ENCODE assay signal across 4 fruit fly cellular contexts in the genomic region with DNA sequence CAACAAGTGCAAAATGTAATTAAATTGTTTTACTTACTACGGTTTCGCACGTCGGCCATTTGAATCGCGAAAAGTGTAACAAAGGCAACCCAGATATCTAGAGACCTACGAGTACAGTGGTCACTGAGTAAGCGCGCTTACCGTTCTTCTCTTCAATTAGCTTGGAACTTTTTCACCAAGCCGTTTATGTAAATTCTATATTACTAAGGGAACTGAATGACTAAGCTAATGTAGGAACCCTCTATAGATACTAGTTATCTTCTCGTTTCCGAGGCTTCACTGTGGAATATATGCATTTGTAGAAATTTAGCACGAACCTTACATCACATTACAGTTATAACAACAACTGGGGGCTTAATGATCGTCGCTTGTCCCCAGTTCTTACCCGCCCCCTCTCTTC.
TF ChIP-seq lines count a peak whose summit lies in the region.

No protein-coding gene starts in this region.

TF ChIP-seq in whole organism, adult, 20 proteins besides CTCF, POLR2A, EP300 and RAD21 (continued from another document):
- TF ChIP-seq ovo (GFP tag; optimal IDR thresholded peaks at IDR 0.05; lab: Kevin White, UChicago) (peak; percentile 47), CG11617 (GFP tag; optimal IDR thresholded peaks at IDR 0.05; lab: Kevin White, UChicago) (peak; percentile 45), CG5204 (GFP tag; optimal IDR thresholded peaks at IDR 0.05; lab: Kevin White, UChicago) (peak; percentile 66)

TF ChIP-seq in whole organism, embryonic, 481 proteins besides CTCF, POLR2A, EP300 and RAD21 (continued from another document and continues in another):
- TF ChIP-seq caup (GFP tag; optimal IDR thresholded peaks at IDR 0.05; lab: Kevin White, UChicago; ENCODE audit: severe bottlenecking) (no peak), luna (GFP tag; optimal IDR thresholded peaks at IDR 0.05; lab: Kevin White, UChicago) (no peak), CG14050 (GFP tag; IDR thresholded peaks at IDR 0.05; lab: Robert Waterston, UW) (no peak), CG3847 (GFP tag; IDR thresholded peaks at IDR 0.05; lab: Robert Waterston, UW) (peak; percentile 9; the same call in 1 of the 2 replicates), dpn (GFP tag; optimal IDR thresholded peaks at IDR 0.05; lab: Kevin White, UChicago) (peak in 1 of 2 experiments; percentile 21), fd64A (GFP tag; optimal IDR thresholded peaks at IDR 0.05; lab: Kevin White, UChicago) (no peak), CG9817 (tag; optimal IDR thresholded peaks at IDR 0.05; lab: Kevin White, UChicago) (peak; percentile 19), B-H2 (GFP tag; optimal IDR thresholded peaks at IDR 0.05; lab: Kevin White, UChicago) (no peak), Awh (GFP tag; IDR thresholded peaks at IDR 0.05; lab: Robert Waterston, UW) (no peak), Pdp1 (GFP tag; optimal IDR thresholded peaks at IDR 0.05; lab: Kevin White, UChicago) (peak in 1 of 2 experiments; percentile 20), Lpt (GFP tag; optimal IDR thresholded peaks at IDR 0.05; lab: Kevin White, UChicago) (no peak), Optix (GFP tag; IDR thresholded peaks at IDR 0.05; lab: Robert Waterston, UW) (peak; percentile 44; the same call in 1 of the 3 replicates), trh (GFP tag; optimal IDR thresholded peaks at IDR 0.05; lab: Kevin White, UChicago) (no peak), Mrtf (GFP tag; IDR thresholded peaks at IDR 0.05; lab: Robert Waterston, UW) (peak; percentile 51; the same call in 1 of the 3 replicates), ATbp (GFP tag; optimal IDR thresholded peaks at IDR 0.05; lab: Kevin White, UChicago) (peak; percentile 33), slbo (GFP tag; IDR thresholded peaks at IDR 0.05; lab: Robert Waterston, UW) (peak; percentile 43), gem (tag; optimal IDR thresholded peaks at IDR 0.05; lab: Kevin White, UChicago) (peak; percentile 41), lov (optimal IDR thresholded peaks at IDR 0.05; lab: Kevin White, UChicago) (no peak), lov (GFP tag; IDR thresholded peaks at IDR 0.05; lab: Robert Waterston, UW) (no peak), BEAF-32 (GFP tag; optimal IDR thresholded peaks at IDR 0.05; lab: Kevin White, UChicago) (no peak), Ssrp (tag; optimal IDR thresholded peaks at IDR 0.05; lab: Kevin White, UChicago) (peak; percentile 8), PHDP (tag; optimal IDR thresholded peaks at IDR 0.05; lab: Kevin White, UChicago) (no peak), tup (GFP tag; optimal IDR thresholded peaks at IDR 0.05; lab: Kevin White, UChicago) (no peak), Sox102F (GFP tag; optimal IDR thresholded peaks at IDR 0.05; lab: Kevin White, UChicago) (peak; percentile 40), Ptx1 (GFP tag; IDR thresholded peaks at IDR 0.05; lab: Robert Waterston, UW) (peak; percentile 64), Ets65A (GFP tag; lab: Kevin White, UChicago) (peak; percentile 65), chn (GFP tag; optimal IDR thresholded peaks at IDR 0.05; lab: Kevin White, UChicago) (no peak), CG6765 (GFP tag; optimal IDR thresholded peaks at IDR 0.05; lab: Kevin White, UChicago) (no peak), CG18262 (tag; optimal IDR thresholded peaks at IDR 0.05; lab: Kevin White, UChicago) (no peak), sob (GFP tag; IDR thresholded peaks at IDR 0.05; lab: Robert Waterston, UW) (0 out of 2 replicates have a peak, but pooled peaks have one; percentile 6), CG14441 (GFP tag; IDR thresholded peaks at IDR 0.05; lab: Robert Waterston, UW) (peak; percentile 52), Rx (GFP tag; IDR thresholded peaks at IDR 0.05; lab: Robert Waterston, UW) (peak; percentile 40; the same call in 1 of the 2 replicates), CG17385 (GFP tag; optimal IDR thresholded peaks at IDR 0.05; lab: Kevin White, UChicago) (no peak), CG31365 (tag; optimal IDR thresholded peaks at IDR 0.05; lab: Kevin White, UChicago) (no peak), CG9727 (GFP tag; optimal IDR thresholded peaks at IDR 0.05; lab: Kevin White, UChicago) (no peak), Antp (GFP tag; optimal IDR thresholded peaks at IDR 0.05; lab: Kevin White, UChicago) (peak; percentile 31), tx (GFP tag; optimal IDR thresholded peaks at IDR 0.05; lab: Kevin White, UChicago) (no peak), Xrp1 (GFP tag; IDR thresholded peaks at IDR 0.05; lab: Robert Waterston, UW) (peak; percentile 64), CG2116 (GFP tag; optimal IDR thresholded peaks at IDR 0.05; lab: Kevin White, UChicago) (no peak), CG1603 (tag; optimal IDR thresholded peaks at IDR 0.05; lab: Kevin White, UChicago) (peak; percentile 48), CG13894 (tag; optimal IDR thresholded peaks at IDR 0.05; lab: Kevin White, UChicago) (no peak), CG11504 (tag; optimal IDR thresholded peaks at IDR 0.05; lab: Kevin White, UChicago) (peak; percentile 39)

TF ChIP-seq in whole organism, prepupa, 60 proteins besides CTCF, POLR2A, EP300 and RAD21 (continued from another document):
- TF ChIP-seq CG32006 (GFP tag; optimal IDR thresholded peaks at IDR 0.05; lab: Kevin White, UChicago): peak; percentile 62
- TF ChIP-seq Hr38 (GFP tag; optimal IDR thresholded peaks at IDR 0.05; lab: Kevin White, UChicago): no peak
- TF ChIP-seq spab (GFP tag; optimal IDR thresholded peaks at IDR 0.05; lab: Kevin White, UChicago): no peak
- no peak for TF ChIP-seq CG8319 (GFP tag; optimal IDR thresholded peaks at IDR 0.05; lab: Kevin White, UChicago)
- TF ChIP-seq fd59A (GFP tag; optimal IDR thresholded peaks at IDR 0.05; lab: Kevin White, UChicago): peak; percentile 37
- TF ChIP-seq Met (GFP tag; optimal IDR thresholded peaks at IDR 0.05; lab: Kevin White, UChicago): peak; percentile 44
- TF ChIP-seq CG11762 (GFP tag; optimal IDR thresholded peaks at IDR 0.05; lab: Kevin White, UChicago; ENCODE audit: insufficient read depth): peak; percentile 48
- TF ChIP-seq CG6854 (GFP tag; optimal IDR thresholded peaks at IDR 0.05; lab: Kevin White, UChicago): no peak
- TF ChIP-seq Sox15 (GFP tag; optimal IDR thresholded peaks at IDR 0.05; lab: Kevin White, UChicago): peak; percentile 49
- TF ChIP-seq Ets21C (GFP tag; optimal IDR thresholded peaks at IDR 0.05; lab: Kevin White, UChicago): no peak
- no peak for TF ChIP-seq Eip93F (GFP tag; optimal IDR thresholded peaks at IDR 0.05; lab: Kevin White, UChicago)
- TF ChIP-seq Sox14 (GFP tag; optimal IDR thresholded peaks at IDR 0.05; lab: Kevin White, UChicago): peak; percentile 66
- TF ChIP-seq OdsH (GFP tag; optimal IDR thresholded peaks at IDR 0.05; lab: Kevin White, UChicago): peak; percentile 55
- no peak for TF ChIP-seq vri (GFP tag; optimal IDR thresholded peaks at IDR 0.05; lab: Kevin White, UChicago)
- peak; percentile 66 for TF ChIP-seq acj6 (GFP tag; optimal IDR thresholded peaks at IDR 0.05; lab: Kevin White, UChicago)
- peak; percentile 5 for TF ChIP-seq CG34406 (GFP tag; optimal IDR thresholded peaks at IDR 0.05; lab: Kevin White, UChicago)
- peak; percentile 76 for TF ChIP-seq CG8119 (GFP tag; IDR thresholded peaks at IDR 0.05; lab: Robert Waterston, UW)
- TF ChIP-seq CG7368 (GFP tag; optimal IDR thresholded peaks at IDR 0.05; lab: Kevin White, UChicago): peak; percentile 30
- peak; percentile 69 for TF ChIP-seq Hr4 (GFP tag; optimal IDR thresholded peaks at IDR 0.05; lab: Kevin White, UChicago)
- TF ChIP-seq fkh (GFP tag; optimal IDR thresholded peaks at IDR 0.05; lab: Kevin White, UChicago): no peak
- TF ChIP-seq CG11294 (GFP tag; IDR thresholded peaks at IDR 0.05; lab: Robert Waterston, UW): peak; percentile 77
- peak; percentile 46 for TF ChIP-seq net (GFP tag; optimal IDR thresholded peaks at IDR 0.05; lab: Kevin White, UChicago)
- TF ChIP-seq pdm3 (GFP tag; optimal IDR thresholded peaks at IDR 0.05; lab: Kevin White, UChicago): peak; percentile 73
- TF ChIP-seq CG3919 (GFP tag; optimal IDR thresholded peaks at IDR 0.05; lab: Kevin White, UChicago): peak; percentile 73
- TF ChIP-seq Lpt (GFP tag; optimal IDR thresholded peaks at IDR 0.05; lab: Kevin White, UChicago): peak; percentile 45
- peak; percentile 90 for TF ChIP-seq CG6163 (GFP tag; IDR thresholded peaks at IDR 0.05; lab: Robert Waterston, UW)
- peak; percentile 66 for TF ChIP-seq Ets96B (tag; optimal IDR thresholded peaks at IDR 0.05; lab: Kevin White, UChicago)
- TF ChIP-seq CG6276 (GFP tag; optimal IDR thresholded peaks at IDR 0.05; lab: Kevin White, UChicago): peak; percentile 72
- TF ChIP-seq svp (GFP tag; lab: Kevin White, UChicago): peak; percentile 52
- TF ChIP-seq CG6792 (GFP tag; optimal IDR thresholded peaks at IDR 0.05; lab: Kevin White, UChicago): peak; percentile 24
- peak; percentile 5 for TF ChIP-seq lz (GFP tag; optimal IDR thresholded peaks at IDR 0.05; lab: Kevin White, UChicago)
- peak; percentile 82 for TF ChIP-seq Eip78C (GFP tag; lab: Kevin White, UChicago)
- peak; percentile 32 for TF ChIP-seq topi (GFP tag; optimal IDR thresholded peaks at IDR 0.05; lab: Kevin White, UChicago)
- peak; percentile 57 for TF ChIP-seq CG3032 (tag; optimal IDR thresholded peaks at IDR 0.05; lab: Kevin White, UChicago)
- TF ChIP-seq esn (GFP tag; optimal IDR thresholded peaks at IDR 0.05; lab: Kevin White, UChicago): no peak
- TF ChIP-seq Eip75B (GFP tag; optimal IDR thresholded peaks at IDR 0.05; lab: Kevin White, UChicago): peak; percentile 27
- TF ChIP-seq CG11902 (GFP tag; optimal IDR thresholded peaks at IDR 0.05; lab: Kevin White, UChicago): peak; percentile 35
- peak; percentile 16 to 47 for TF ChIP-seq ss (GFP tag; optimal IDR thresholded peaks at IDR 0.05; lab: Kevin White, UChicago)
- TF ChIP-seq achi (GFP tag; optimal IDR thresholded peaks at IDR 0.05; lab: Kevin White, UChicago): peak; percentile 58
- TF ChIP-seq CG16779 (tag; optimal IDR thresholded peaks at IDR 0.05; lab: Kevin White, UChicago): no peak
- peak; percentile 58 for TF ChIP-seq Hr39 (GFP tag; optimal IDR thresholded peaks at IDR 0.05; lab: Kevin White, UChicago)
- peak; percentile 87 for TF ChIP-seq CG15336 (GFP tag; IDR thresholded peaks at IDR 0.05; lab: Robert Waterston, UW)

TF ChIP-seq in whole organism, pupa, 21 proteins besides CTCF, POLR2A, EP300 and RAD21 (continued from another document):
- TF ChIP-seq CG34367 (tag; optimal IDR thresholded peaks at IDR 0.05; lab: Kevin White, UChicago): peak; percentile 54
